Worm (Caenorhabditis elegans): ENCODE results near the gene W03H9.1.

The W03H9.1 gene

ce11 chrII:14155259-14156023, 5.5 kb upstream of the W03H9.1 start, which contains the start of the genes rpl-43 and xrn-2:
Gene rpl-43, plus strand, starts transcription at chrII:14155294.
Gene xrn-2, plus strand, starts transcription at chrII:14155768.
- TF ChIP-seq che-1 (tag; optimal IDR thresholded peaks at IDR 0.05) (no peak), ceh-18 (tag; optimal IDR thresholded peaks at IDR 0.05) (no peak), T23F11.4 (GFP tag; optimal IDR thresholded peaks at IDR 0.05) (no peak), pag-3 (tag; optimal IDR thresholded peaks at IDR 0.05; ENCODE audit: borderline replicate concordance) (no peak), Y22D7AL.16 (tag; optimal IDR thresholded peaks at IDR 0.05) (no peak), ama-1 (optimal IDR thresholded peaks at IDR 0.05) (peak; percentile 34), pqm-1 (tag; optimal IDR thresholded peaks at IDR 0.05) (no peak)

- no peak for TF ChIP-seq dmd-4 (tag; optimal IDR thresholded peaks at IDR 0.05; ENCODE audit: borderline replicate concordance)
- TF ChIP-seq ceh-9 (tag; optimal IDR thresholded peaks at IDR 0.05), result no peak
- TF ChIP-seq C08G9.2 (tag; optimal IDR thresholded peaks at IDR 0.05), result peak; percentile 94
- TF ChIP-seq unc-3 (GFP tag; conservative IDR thresholded peaks at IDR 0.05), result no peak
- TF ChIP-seq unc-3 (tag; optimal IDR thresholded peaks at IDR 0.05), result no peak
- no peak for TF ChIP-seq hlh-6 (tag; optimal IDR thresholded peaks at IDR 0.05)
- peak; percentile 56 for TF ChIP-seq unc-86 (tag; optimal IDR thresholded peaks at IDR 0.05)
- no peak for TF ChIP-seq ceh-19 (GFP tag; optimal IDR thresholded peaks at IDR 0.05)
- no peak for TF ChIP-seq pat-9 (tag; optimal IDR thresholded peaks at IDR 0.05)
- TF ChIP-seq ztf-16 (tag; optimal IDR thresholded peaks at IDR 0.05), result peak; percentile 74
- peak; percentile 31 for TF ChIP-seq eyg-1 (tag; optimal IDR thresholded peaks at IDR 0.05)
- peak; percentile 92 for TF ChIP-seq tbx-2 (tag; optimal IDR thresholded peaks at IDR 0.05)
- no peak for TF ChIP-seq npax-4 (tag; optimal IDR thresholded peaks at IDR 0.05)
- no peak for TF ChIP-seq nhr-232 (tag; optimal IDR thresholded peaks at IDR 0.05)
- TF ChIP-seq pqm-1 (tag; optimal IDR thresholded peaks at IDR 0.05), result peak; percentile 46
- peak; percentile 79 for TF ChIP-seq mec-3 (tag; optimal IDR thresholded peaks at IDR 0.05; ENCODE audit: borderline replicate concordance)
- TF ChIP-seq pag-3 (tag; optimal IDR thresholded peaks at IDR 0.05; ENCODE audit: borderline replicate concordance), result peak; percentile 74
- TF ChIP-seq Y22D7AL.16 (tag; optimal IDR thresholded peaks at IDR 0.05), result no peak
- peak; percentile 88 for TF ChIP-seq rnt-1 (tag; optimal IDR thresholded peaks at IDR 0.05)
- peak; percentile 47 for TF ChIP-seq ceh-48 (tag; optimal IDR thresholded peaks at IDR 0.05)
- no peak for TF ChIP-seq ceh-6 (GFP tag; optimal IDR thresholded peaks at IDR 0.05)
- no peak for TF ChIP-seq T23F11.4 (GFP tag; optimal IDR thresholded peaks at IDR 0.05)
- TF ChIP-seq fkh-10 (GFP tag; optimal IDR thresholded peaks at IDR 0.05), result no peak
- TF ChIP-seq dve-1 (tag; optimal IDR thresholded peaks at IDR 0.05), result peak; percentile 84
- peak; percentile 41 for TF ChIP-seq ahr-1 (tag; optimal IDR thresholded peaks at IDR 0.05)
- TF ChIP-seq tbx-7 (tag; optimal IDR thresholded peaks at IDR 0.05), result peak; percentile 82
- peak; percentile 28 for TF ChIP-seq ttx-3 (tag; optimal IDR thresholded peaks at IDR 0.05)
- TF ChIP-seq hlh-30 (tag; optimal IDR thresholded peaks at IDR 0.05; ENCODE audit: insufficient read depth), result peak; percentile 44
- TF ChIP-seq hlh-13 (GFP tag; optimal IDR thresholded peaks at IDR 0.05), result peak; percentile 48
- TF ChIP-seq syd-9 (tag; optimal IDR thresholded peaks at IDR 0.05), result no peak
- peak; percentile 82 for TF ChIP-seq ceh-14 (tag; optimal IDR thresholded peaks at IDR 0.05)
- no peak for TF ChIP-seq che-1 (tag; optimal IDR thresholded peaks at IDR 0.05)
- peak; percentile 29 for TF ChIP-seq sdc-2 (tag; optimal IDR thresholded peaks at IDR 0.05)
- peak; percentile 72 for TF ChIP-seq hlh-8 (tag; optimal IDR thresholded peaks at IDR 0.05)
- TF ChIP-seq nhr-11 (tag; optimal IDR thresholded peaks at IDR 0.05), result no peak
- peak; percentile 56 for TF ChIP-seq fax-1 (tag; optimal IDR thresholded peaks at IDR 0.05)
- no peak for TF ChIP-seq elt-4 (tag; optimal IDR thresholded peaks at IDR 0.05)
- TF ChIP-seq lin-11 (tag; optimal IDR thresholded peaks at IDR 0.05), result no peak
- peak; percentile 92 for TF ChIP-seq ref-2 (tag; optimal IDR thresholded peaks at IDR 0.05)
- TF ChIP-seq gmeb-2 (tag; optimal IDR thresholded peaks at IDR 0.05), result no peak
- peak; percentile 94 for TF ChIP-seq nfya-1 (tag; optimal IDR thresholded peaks at IDR 0.05)
- peak; percentile 95 for TF ChIP-seq ceh-30 (tag; optimal IDR thresholded peaks at IDR 0.05)
- TF ChIP-seq sox-4 (tag; optimal IDR thresholded peaks at IDR 0.05), result no peak
- no peak for TF ChIP-seq odd-2 (tag; optimal IDR thresholded peaks at IDR 0.05)
- peak; percentile 97 for TF ChIP-seq ets-4 (tag; optimal IDR thresholded peaks at IDR 0.05)
- no peak for TF ChIP-seq pros-1 (tag; optimal IDR thresholded peaks at IDR 0.05)
- peak; percentile 89 for TF ChIP-seq unc-42 (tag; optimal IDR thresholded peaks at IDR 0.05)
Observed at ce11 chrII:14154357-14154756, 4.4 kb upstream of the W03H9.1 start, which contains the start of gene Y48B6A.1. Gene Y48B6A.1, minus strand, starts transcription at chrII:14154373.
